1 fruit fly cellular context compared by ENCODE assay signal in genomic region chr3R:12345989-12346388, dm6.
TF ChIP-seq lines count a peak whose summit lies in the region.

No protein-coding gene starts in this region.

TF ChIP-seq in whole organism, embryonic, 481 proteins besides CTCF, POLR2A, EP300 and RAD21 (continued from another document and continues in another):
- TF ChIP-seq bsh (GFP tag; optimal IDR thresholded peaks at IDR 0.05; lab: Kevin White, UChicago) (peak in 1 of 2 experiments; percentile 31), Usf (GFP tag; optimal IDR thresholded peaks at IDR 0.05; lab: Kevin White, UChicago) (no peak), Kr (GFP tag; optimal IDR thresholded peaks at IDR 0.05; lab: Kevin White, UChicago) (no peak), ERR (GFP tag; optimal IDR thresholded peaks at IDR 0.05; lab: Kevin White, UChicago) (no peak), Oli (tag; optimal IDR thresholded peaks at IDR 0.05; lab: Kevin White, UChicago) (peak; percentile 8), HmgZ (tag; optimal IDR thresholded peaks at IDR 0.05; lab: Kevin White, UChicago) (no peak), CG30431 (GFP tag; optimal IDR thresholded peaks at IDR 0.05; lab: Kevin White, UChicago) (no peak), CG18764 (GFP tag; optimal IDR thresholded peaks at IDR 0.05; lab: Kevin White, UChicago) (no peak), D (optimal IDR thresholded peaks at IDR 0.05; lab: Kevin White, UChicago) (no peak), D (GFP tag; optimal IDR thresholded peaks at IDR 0.05; lab: Kevin White, UChicago) (peak; percentile 26), CG3407 (GFP tag; optimal IDR thresholded peaks at IDR 0.05; lab: Kevin White, UChicago) (no peak), phol (tag; optimal IDR thresholded peaks at IDR 0.05; lab: Kevin White, UChicago) (peak; percentile 41), CG1832 (GFP tag; optimal IDR thresholded peaks at IDR 0.05; lab: Kevin White, UChicago) (no peak), CG8478 (optimal IDR thresholded peaks at IDR 0.05; lab: Kevin White, UChicago) (no peak), nerfin-2 (GFP tag; IDR thresholded peaks at IDR 0.05; lab: Robert Waterston, UW; ENCODE audit: partially characterized antibody) (no peak), CG7963 (GFP tag; IDR thresholded peaks at IDR 0.05; lab: Robert Waterston, UW; ENCODE audit: partially characterized antibody) (no peak), ham (GFP tag; IDR thresholded peaks at IDR 0.05; lab: Robert Waterston, UW) (no peak), CG11560 (tag; IDR thresholded peaks at IDR 0.05; lab: Robert Waterston, UW) (no peak), Jarid2 (GFP tag; optimal IDR thresholded peaks at IDR 0.05; lab: Kevin White, UChicago) (no peak), CG6791 (GFP tag; IDR thresholded peaks at IDR 0.05; lab: Robert Waterston, UW; ENCODE audit: partially characterized antibody) (no peak), Max (GFP tag; optimal IDR thresholded peaks at IDR 0.05; lab: Kevin White, UChicago) (no peak), CG14710 (tag; optimal IDR thresholded peaks at IDR 0.05; lab: Kevin White, UChicago) (peak; percentile 19), Atf3 (GFP tag; optimal IDR thresholded peaks at IDR 0.05; lab: Kevin White, UChicago) (no peak), lab (GFP tag; optimal IDR thresholded peaks at IDR 0.05; lab: Kevin White, UChicago) (no peak), Hr3 (GFP tag; optimal IDR thresholded peaks at IDR 0.05; lab: Kevin White, UChicago) (no peak), ATbp (GFP tag; optimal IDR thresholded peaks at IDR 0.05; lab: Kevin White, UChicago) (no peak), Poxn (GFP tag; IDR thresholded peaks at IDR 0.05; lab: Robert Waterston, UW) (no peak), otp (GFP tag; IDR thresholded peaks at IDR 0.05; lab: Robert Waterston, UW) (no peak), Bteb2 (GFP tag; optimal IDR thresholded peaks at IDR 0.05; lab: Kevin White, UChicago) (no peak), CG12942 (GFP tag; optimal IDR thresholded peaks at IDR 0.05; lab: Kevin White, UChicago) (no peak), mld (GFP tag; IDR thresholded peaks at IDR 0.05; lab: Robert Waterston, UW; ENCODE audit: partially characterized antibody) (no peak), usp (GFP tag; optimal IDR thresholded peaks at IDR 0.05; lab: Kevin White, UChicago) (no peak), ab (GFP tag; optimal IDR thresholded peaks at IDR 0.05; lab: Kevin White, UChicago) (no peak), Dp (GFP tag; optimal IDR thresholded peaks at IDR 0.05; lab: Kevin White, UChicago) (no peak), dmrt11E (tag; optimal IDR thresholded peaks at IDR 0.05; lab: Kevin White, UChicago) (peak; percentile 10), ewg (GFP tag; optimal IDR thresholded peaks at IDR 0.05; lab: Kevin White, UChicago) (no peak), GATAe (GFP tag; conservative IDR thresholded peaks at IDR 0.05; lab: Robert Waterston, UW) (no peak), CG10274 (GFP tag; optimal IDR thresholded peaks at IDR 0.05; lab: Kevin White, UChicago) (no peak), Camta (GFP tag; optimal IDR thresholded peaks at IDR 0.05; lab: Kevin White, UChicago) (no peak), CG30403 (GFP tag; optimal IDR thresholded peaks at IDR 0.05; lab: Kevin White, UChicago) (no peak), CG10321 (GFP tag; IDR thresholded peaks at IDR 0.05; lab: Robert Waterston, UW) (no peak), sim (GFP tag; IDR thresholded peaks at IDR 0.05; lab: Robert Waterston, UW) (no peak), Sry-δ (GFP tag; optimal IDR thresholded peaks at IDR 0.05; lab: Kevin White, UChicago) (no peak), CG2889 (GFP tag; IDR thresholded peaks at IDR 0.05; lab: Robert Waterston, UW) (no peak), BtbVII (GFP tag; optimal IDR thresholded peaks at IDR 0.05; lab: Kevin White, UChicago) (no peak), pb (GFP tag; optimal IDR thresholded peaks at IDR 0.05; lab: Kevin White, UChicago) (no peak), hth (optimal IDR thresholded peaks at IDR 0.05; lab: Kevin White, UChicago) (no peak), pnt (GFP tag; optimal IDR thresholded peaks at IDR 0.05; lab: Kevin White, UChicago) (no peak), CG15601 (tag; optimal IDR thresholded peaks at IDR 0.05; lab: Kevin White, UChicago) (peak; percentile 7), CG7786 (GFP tag; optimal IDR thresholded peaks at IDR 0.05; lab: Kevin White, UChicago) (no peak), sna (GFP tag; IDR thresholded peaks at IDR 0.05; lab: Robert Waterston, UW; ENCODE audit: partially characterized antibody) (no peak), CG2202 (tag; optimal IDR thresholded peaks at IDR 0.05; lab: Kevin White, UChicago) (no peak), so (GFP tag; IDR thresholded peaks at IDR 0.05; lab: Robert Waterston, UW) (no peak), CG4707 (GFP tag; optimal IDR thresholded peaks at IDR 0.05; lab: Kevin White, UChicago) (no peak), toy (GFP tag; IDR thresholded peaks at IDR 0.05; lab: Robert Waterston, UW) (no peak), CG17612 (GFP tag; IDR thresholded peaks at IDR 0.05; lab: Robert Waterston, UW) (no peak), unpg (GFP tag; optimal IDR thresholded peaks at IDR 0.05; lab: Kevin White, UChicago) (no peak), ac (GFP tag; optimal IDR thresholded peaks at IDR 0.05; lab: Kevin White, UChicago) (no peak), knrl (GFP tag; IDR thresholded peaks at IDR 0.05; lab: Robert Waterston, UW; ENCODE audit: partially characterized antibody) (no peak), CG6813 (GFP tag; optimal IDR thresholded peaks at IDR 0.05; lab: Kevin White, UChicago) (no peak), CG13624 (GFP tag; optimal IDR thresholded peaks at IDR 0.05; lab: Kevin White, UChicago) (no peak), CG16813 (GFP tag; IDR thresholded peaks at IDR 0.05; lab: Robert Waterston, UW; ENCODE audit: partially characterized antibody) (no peak), CG11504 (tag; optimal IDR thresholded peaks at IDR 0.05; lab: Kevin White, UChicago) (peak; percentile 58), CG13424 (tag; optimal IDR thresholded peaks at IDR 0.05; lab: Kevin White, UChicago) (no peak), prd (optimal IDR thresholded peaks at IDR 0.05; lab: Kevin White, UChicago) (no peak), prd (GFP tag; IDR thresholded peaks at IDR 0.05; lab: Robert Waterston, UW) (peak; percentile 32; the same call in 1 of the 3 replicates), da (GFP tag; optimal IDR thresholded peaks at IDR 0.05; lab: Kevin White, UChicago) (no peak), grau (tag; optimal IDR thresholded peaks at IDR 0.05; lab: Kevin White, UChicago) (peak; percentile 34), Chrac-16 (GFP tag; optimal IDR thresholded peaks at IDR 0.05; lab: Kevin White, UChicago) (no peak), jumu (GFP tag; optimal IDR thresholded peaks at IDR 0.05; lab: Kevin White, UChicago) (no peak), H15 (GFP tag; IDR thresholded peaks at IDR 0.05; lab: Robert Waterston, UW) (no peak), NK7.1 (GFP tag; optimal IDR thresholded peaks at IDR 0.05; lab: Kevin White, UChicago) (no peak), CG12299 (tag; optimal IDR thresholded peaks at IDR 0.05; lab: Kevin White, UChicago) (no peak), CG13296 (GFP tag; optimal IDR thresholded peaks at IDR 0.05; lab: Kevin White, UChicago) (no peak), CG7987 (GFP tag; optimal IDR thresholded peaks at IDR 0.05; lab: Kevin White, UChicago) (no peak), TFAM (GFP tag; optimal IDR thresholded peaks at IDR 0.05; lab: Kevin White, UChicago) (no peak), twi (tag; optimal IDR thresholded peaks at IDR 0.05; lab: Kevin White, UChicago) (no peak), CG13123 (GFP tag; optimal IDR thresholded peaks at IDR 0.05; lab: Kevin White, UChicago) (no peak), cato (GFP tag; optimal IDR thresholded peaks at IDR 0.05; lab: Kevin White, UChicago; ENCODE audit: borderline replicate concordance) (no peak), CG18262 (tag; optimal IDR thresholded peaks at IDR 0.05; lab: Kevin White, UChicago) (peak; percentile 60), HmgD (GFP tag; optimal IDR thresholded peaks at IDR 0.05; lab: Kevin White, UChicago) (no peak), CG2875 (GFP tag; optimal IDR thresholded peaks at IDR 0.05; lab: Kevin White, UChicago) (no peak), chn (GFP tag; optimal IDR thresholded peaks at IDR 0.05; lab: Kevin White, UChicago) (no peak), CG6175 (GFP tag; IDR thresholded peaks at IDR 0.05; lab: Robert Waterston, UW) (no peak), Abd-B (GFP tag; optimal IDR thresholded peaks at IDR 0.05; lab: Kevin White, UChicago) (no peak), CG4282 (GFP tag; optimal IDR thresholded peaks at IDR 0.05; lab: Kevin White, UChicago) (no peak), CG2199 (GFP tag; IDR thresholded peaks at IDR 0.05; lab: Robert Waterston, UW) (no peak), CG11456 (GFP tag; IDR thresholded peaks at IDR 0.05; lab: Robert Waterston, UW) (no peak), HLHmδ (GFP tag; optimal IDR thresholded peaks at IDR 0.05; lab: Kevin White, UChicago) (no peak), dan (GFP tag; IDR thresholded peaks at IDR 0.05; lab: Robert Waterston, UW) (no peak), CG15269 (tag; optimal IDR thresholded peaks at IDR 0.05; lab: Kevin White, UChicago) (no peak), lola (GFP tag; optimal IDR thresholded peaks at IDR 0.05; lab: Kevin White, UChicago) (peak in 1 of 3 experiments; percentile 17), CG11696 (GFP tag; IDR thresholded peaks at IDR 0.05; lab: Robert Waterston, UW) (no peak), CG31441 (GFP tag; IDR thresholded peaks at IDR 0.05; lab: Robert Waterston, UW) (peak; percentile 62; the same call in 1 of the 2 replicates), CG1024 (GFP tag; IDR thresholded peaks at IDR 0.05; lab: Robert Waterston, UW) (no peak), CG4854 (GFP tag; optimal IDR thresholded peaks at IDR 0.05; lab: Kevin White, UChicago) (no peak), pros (GFP tag; optimal IDR thresholded peaks at IDR 0.05; lab: Kevin White, UChicago) (no peak), CG10543 (GFP tag; optimal IDR thresholded peaks at IDR 0.05; lab: Kevin White, UChicago) (no peak), CG6683 (GFP tag; optimal IDR thresholded peaks at IDR 0.05; lab: Kevin White, UChicago) (no peak), crp (GFP tag; optimal IDR thresholded peaks at IDR 0.05; lab: Kevin White, UChicago) (no peak), CG1529 (GFP tag; optimal IDR thresholded peaks at IDR 0.05; lab: Kevin White, UChicago) (no peak), dmrt99B (tag; optimal IDR thresholded peaks at IDR 0.05; lab: Kevin White, UChicago) (no peak), klu (GFP tag; IDR thresholded peaks at IDR 0.05; lab: Robert Waterston, UW) (no peak), Ada2b (GFP tag; IDR thresholded peaks at IDR 0.05; lab: Robert Waterston, UW) (no peak), CG8388 (GFP tag; optimal IDR thresholded peaks at IDR 0.05; lab: Kevin White, UChicago) (no peak), CG4360 (GFP tag; IDR thresholded peaks at IDR 0.05; lab: Robert Waterston, UW) (no peak), nmo (GFP tag; optimal IDR thresholded peaks at IDR 0.05; lab: Kevin White, UChicago) (peak; percentile 15), CG4424 (GFP tag; optimal IDR thresholded peaks at IDR 0.05; lab: Kevin White, UChicago) (peak; percentile 2), p53 (GFP tag; optimal IDR thresholded peaks at IDR 0.05; lab: Kevin White, UChicago) (no peak), Eip74EF (GFP tag; optimal IDR thresholded peaks at IDR 0.05; lab: Kevin White, UChicago) (no peak), pan (optimal IDR thresholded peaks at IDR 0.05; lab: Kevin White, UChicago) (no peak), pan (GFP tag; optimal IDR thresholded peaks at IDR 0.05 in 1 of 2, IDR thresholded peaks at IDR 0.05 in 1 of 2) (no peak), CG10366 (GFP tag; IDR thresholded peaks at IDR 0.05; lab: Robert Waterston, UW) (no peak), Dbx (GFP tag; IDR thresholded peaks at IDR 0.05; lab: Robert Waterston, UW) (no peak), maf-S (GFP tag; optimal IDR thresholded peaks at IDR 0.05; lab: Kevin White, UChicago) (no peak), CG9797 (GFP tag; optimal IDR thresholded peaks at IDR 0.05; lab: Kevin White, UChicago) (no peak), sens (GFP tag; lab: Kevin White, UChicago) (peak; percentile 30), CG7372 (GFP tag; IDR thresholded peaks at IDR 0.05; lab: Robert Waterston, UW) (no peak), Adf1 (GFP tag; IDR thresholded peaks at IDR 0.05; lab: Robert Waterston, UW) (no peak), Hr51 (GFP tag; optimal IDR thresholded peaks at IDR 0.05; lab: Kevin White, UChicago) (peak in 1 of 2 experiments; percentile 20), hkb (optimal IDR thresholded peaks at IDR 0.05; lab: Kevin White, UChicago) (no peak), hkb (GFP tag; IDR thresholded peaks at IDR 0.05; lab: Robert Waterston, UW) (no peak), Sry-β (GFP tag; optimal IDR thresholded peaks at IDR 0.05; lab: Kevin White, UChicago) (no peak), CG11398 (GFP tag; optimal IDR thresholded peaks at IDR 0.05; lab: Kevin White, UChicago) (no peak), CG4820 (GFP tag; optimal IDR thresholded peaks at IDR 0.05; lab: Kevin White, UChicago) (peak; percentile 0), CG7839 (tag; optimal IDR thresholded peaks at IDR 0.05; lab: Kevin White, UChicago) (peak; percentile 35), vfl (GFP tag; optimal IDR thresholded peaks at IDR 0.05; lab: Kevin White, UChicago) (no peak), oc (tag; optimal IDR thresholded peaks at IDR 0.05; lab: Kevin White, UChicago) (no peak), grn (GFP tag; optimal IDR thresholded peaks at IDR 0.05; lab: Kevin White, UChicago) (no peak), CG12155 (GFP tag; optimal IDR thresholded peaks at IDR 0.05; lab: Kevin White, UChicago) (no peak), crc (GFP tag; optimal IDR thresholded peaks at IDR 0.05; lab: Kevin White, UChicago) (no peak), CG12071 (GFP tag; optimal IDR thresholded peaks at IDR 0.05; lab: Kevin White, UChicago) (no peak), slbo (GFP tag; IDR thresholded peaks at IDR 0.05; lab: Robert Waterston, UW) (no peak), Blimp-1 (GFP tag; optimal IDR thresholded peaks at IDR 0.05; lab: Kevin White, UChicago) (peak; percentile 51), pho (GFP tag; optimal IDR thresholded peaks at IDR 0.05; lab: Kevin White, UChicago) (no peak), croc (GFP tag; conservative IDR thresholded peaks at IDR 0.05; lab: Robert Waterston, UW) (no peak), cg (GFP tag; optimal IDR thresholded peaks at IDR 0.05; lab: Kevin White, UChicago) (no peak), ttk (GFP tag; IDR thresholded peaks at IDR 0.05; lab: Robert Waterston, UW) (no peak), row (GFP tag; IDR thresholded peaks at IDR 0.05; lab: Robert Waterston, UW) (no peak), esg (GFP tag; conservative IDR thresholded peaks at IDR 0.05; lab: Robert Waterston, UW) (no peak), CG7556 (GFP tag; optimal IDR thresholded peaks at IDR 0.05; lab: Kevin White, UChicago) (peak; percentile 14)
